Worm (Caenorhabditis elegans): Measurements from ENCODE around the gene F40G12.7.

F40G12.7 gene

DNA sequence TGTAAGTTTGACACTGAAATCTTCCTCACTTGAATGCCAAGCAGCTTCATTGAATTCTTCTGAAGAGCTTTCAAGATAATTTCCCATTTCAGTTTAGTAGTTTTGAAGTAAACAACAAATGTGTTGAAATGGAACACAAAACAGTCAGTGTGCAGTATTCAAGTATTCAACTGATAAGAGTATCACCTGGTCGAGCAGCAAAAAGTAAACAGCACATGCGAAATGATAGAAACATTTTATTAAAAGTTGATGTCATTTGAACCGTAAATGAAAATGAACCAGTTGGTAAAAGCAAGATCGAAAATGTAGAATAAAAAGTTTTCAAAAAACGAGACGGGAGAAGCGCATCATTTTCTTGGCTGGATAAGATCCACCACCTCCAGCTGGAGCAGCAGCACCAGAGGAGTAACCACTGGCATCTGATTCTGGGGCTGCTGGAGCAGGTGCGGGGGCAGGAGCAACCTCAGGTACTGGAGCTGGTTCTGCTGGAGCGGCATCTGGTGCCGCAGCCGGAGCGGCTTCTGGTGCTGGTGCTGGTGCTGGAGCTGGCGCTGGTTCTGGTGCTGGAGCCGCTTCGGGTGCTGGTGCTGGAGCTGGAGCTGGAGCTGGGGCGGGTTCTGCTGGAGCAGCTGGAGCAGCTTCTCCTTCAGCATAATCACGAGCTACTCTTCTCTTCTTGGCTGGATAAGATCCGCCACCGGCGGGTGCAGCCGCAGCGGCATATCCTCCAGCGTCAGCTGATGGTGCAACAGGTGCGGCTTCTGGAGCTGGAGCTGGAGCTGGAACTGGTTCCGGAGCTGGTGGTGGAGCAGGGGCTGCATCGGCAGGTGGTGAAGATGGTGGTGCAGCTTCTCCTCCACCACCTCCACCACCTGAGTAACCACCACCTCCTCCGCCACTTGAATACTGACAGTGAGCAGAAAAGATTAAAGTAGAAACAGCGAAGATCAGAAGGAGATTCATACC, 50.4 kb downstream of the F40G12.7 start, which contains the start of the genes F47B8.4 and F47B8.18:
Gene F47B8.4 (minus strand): TSS at position 172 of the 966 bp plus-strand sequence.
Gene F47B8.18 (minus strand): TSS at position 963 of the 966 bp plus-strand sequence.
- TF ChIP-seq unc-62 (GFP tag; optimal IDR thresholded peaks at IDR 0.05), result no peak
- peak; percentile 90 for TF ChIP-seq pha-4 (tag; optimal IDR thresholded peaks at IDR 0.05)
- no peak for TF ChIP-seq nhr-67 (tag; optimal IDR thresholded peaks at IDR 0.05)
- peak; percentile 59 for TF ChIP-seq pqm-1 (tag; optimal IDR thresholded peaks at IDR 0.05)
- TF ChIP-seq nhr-25 (tag; optimal IDR thresholded peaks at IDR 0.05), result no peak
- peak; percentile 69 for TF ChIP-seq elt-2 (tag; optimal IDR thresholded peaks at IDR 0.05)
- TF ChIP-seq ama-1 (optimal IDR thresholded peaks at IDR 0.05), result no peak
- TF ChIP-seq nhr-77 (tag; optimal IDR thresholded peaks at IDR 0.05), result no peak
- TF ChIP-seq ceh-9 (tag; optimal IDR thresholded peaks at IDR 0.05), result no peak

All from whole organism, L3 larva.